Worm (Caenorhabditis elegans) whole organism, young adult: Measurements from ENCODE around the gene F16G10.9.

Experiments
- Y53F4B.3 ChIP-seq: fragments of 200-800 bp; sonication (Bioruptor generic); IDR thresholded peaks from 2 replicates; pipeline ENCODE4 v1.3.6; 2022; ENCODE audit warnings: missing genetic modification reagents, missing genetic modification characterization, missing compliant biosample characterization
- ama-1 ChIP-seq, 3 experiments: fragments of 150-350 bp in 1 of 3; sonication (generic microtip) in 2 of 3; optimal IDR thresholded peaks; 2 replicates each; lab custom pipeline; 2014 to 2018; ENCODE audit warnings: missing biosample characterization in 2 of 3, missing genetic modification characterization in 2 of 3, missing genetic modification reagents in 2 of 3
- aptf-2 ChIP-seq: fragments of 200-800 bp; sonication (Bioruptor generic); conservative IDR thresholded peaks from 2 replicates; pipeline ENCODE4 v1.3.6; 2022; ENCODE audit warnings: missing genetic modification reagents, missing genetic modification characterization, missing compliant biosample characterization
- cebp-2 ChIP-seq: fragments of 200-800 bp; sonication (Bioruptor generic); IDR thresholded peaks from 2 replicates; pipeline ENCODE4 v1.3.6; 2022; ENCODE audit warnings: missing genetic modification characterization, missing compliant biosample characterization
- egrh-3 ChIP-seq: fragments of 200-800 bp; sonication (Bioruptor generic); IDR thresholded peaks from 2 replicates; pipeline ENCODE4 v1.3.6; 2022; ENCODE audit warnings: missing genetic modification reagents, missing genetic modification characterization, missing compliant biosample characterization
- nhr-179 ChIP-seq: sonication (generic microtip); optimal IDR thresholded peaks from 2 replicates; lab custom pipeline; 2016; ENCODE audit warnings: mild to moderate bottlenecking, missing genetic modification characterization, missing compliant biosample characterization
- rec-8 ChIP-seq, 2 experiments: sonication (generic microtip); optimal IDR thresholded peaks; 2 replicates each; lab custom pipeline; 2016; ENCODE audit warnings: mild to moderate bottlenecking in 2 of 2, missing genetic modification characterization in 2 of 2, missing genetic modification reagents in 2 of 2, missing genotype in 2 of 2, missing biosample characterization in 1 of 2, missing compliant biosample characterization in 1 of 2, moderate library complexity in 1 of 2
- tlf-1 ChIP-seq: fragments of 200-800 bp; sonication (Bioruptor generic); optimal IDR thresholded peaks from 2 replicates; lab custom pipeline; 2018; ENCODE audit warnings: mild to moderate bottlenecking, missing genetic modification characterization, missing compliant biosample characterization
- unc-62 ChIP-seq: fragments of 150-350 bp; optimal IDR thresholded peaks from 2 replicates; lab custom pipeline; 2014; ENCODE audit warnings: missing biosample characterization, missing genetic modification reagents, missing genetic modification characterization
- ztf-22 ChIP-seq: fragments of 200-800 bp; sonication (Bioruptor generic); optimal IDR thresholded peaks from 2 replicates; lab custom pipeline; 2018; ENCODE audit warnings: mild to moderate bottlenecking, missing genetic modification characterization, moderate library complexity, missing compliant biosample characterization

ce11 chrII:2412649-2413048 lies 27.3 kb upstream of the F16G10.9 start, which contains the start of gene fbxa-182:
- TF ChIP-seq unc-62 = no peak
- no peak for TF ChIP-seq rec-8 (tag; optimal IDR thresholded peaks at IDR 0.05; lab: Kevin White, UChicago)
- TF ChIP-seq egrh-3 = no peak
- TF ChIP-seq aptf-2 (GFP tag; lab: Robert Waterston, UW) = no peak
- TF ChIP-seq ama-1 (optimal IDR thresholded peaks at IDR 0.05; lab: Kevin White, UChicago) = no peak
- no peak for TF ChIP-seq ama-1 (GFP tag; optimal IDR thresholded peaks at IDR 0.05; lab: Kevin White, UChicago)
- no peak for TF ChIP-seq tlf-1
- TF ChIP-seq ztf-22 = no peak
- TF ChIP-seq cebp-2 = no peak
- TF ChIP-seq Y53F4B.3 (GFP tag; lab: Robert Waterston, UW) = no peak
- no peak for TF ChIP-seq nhr-179 (tag; lab: Kevin White, UChicago)
